Fruit fly (Drosophila melanogaster) whole organism, wandering third instar larva: ENCODE results near the gene Oscillin.
A peak's percentile ranks its signal among the peaks of the same experiment; 100 is the strongest.

ENCODE experiments used
- Abd-B ChIP-seq: fragments of >200 bp; optimal IDR thresholded peaks from 2 replicates; lab custom pipeline; 2017; ENCODE audit warnings: missing biosample characterization, missing genetic modification characterization
- Dfd ChIP-seq: fragments of >200 bp; optimal IDR thresholded peaks from 2 replicates; lab custom pipeline; 2017; ENCODE audit warnings: missing biosample characterization, missing genetic modification characterization
- GATAd ChIP-seq: sonication (Bioruptor generic); optimal IDR thresholded peaks from 2 replicates; lab custom pipeline; 2016; ENCODE audit warnings: missing biosample characterization, missing genetic modification characterization
- HLH106 ChIP-seq: fragments of 200-800 bp; optimal IDR thresholded peaks from 3 replicates; lab custom pipeline; 2019; ENCODE audit warnings: missing biosample characterization, mild to moderate bottlenecking, missing genetic modification characterization, moderate library complexity
- Hr83 ChIP-seq: fragments of 200-300 bp; sonication (Bioruptor generic); optimal IDR thresholded peaks from 2 replicates; lab custom pipeline; 2016; ENCODE audit warnings: missing biosample characterization, mild to moderate bottlenecking, missing genetic modification characterization, moderate library complexity; ENCODE audit not compliant: poor library complexity, severe bottlenecking
- br ChIP-seq: fragments of 200-800 bp; sonication (Bioruptor generic); optimal IDR thresholded peaks from 2 replicates; lab custom pipeline; 2016; ENCODE audit warnings: missing biosample characterization, missing genetic modification characterization
- fru ChIP-seq: fragments of 200-800 bp; sonication (Bioruptor generic); optimal IDR thresholded peaks from 3 replicates; lab custom pipeline; 2016; ENCODE audit warnings: missing biosample characterization, mild to moderate bottlenecking, missing genetic modification characterization
- jim ChIP-seq: fragments of 175-275, 200-325 bp; sonication (Bioruptor generic); optimal IDR thresholded peaks from 2 replicates; lab custom pipeline; 2016; ENCODE audit warnings: missing biosample characterization, mild to moderate bottlenecking, missing genetic modification characterization
- psq ChIP-seq: fragments of 200-800 bp; sonication (Bioruptor generic); optimal IDR thresholded peaks from 3 replicates; lab custom pipeline; 2017; ENCODE audit warnings: missing biosample characterization, mild to moderate bottlenecking, missing genetic modification characterization, moderate library complexity
- rgr ChIP-seq: fragments of 200-800 bp; sonication (Bioruptor generic); optimal IDR thresholded peaks from 3 replicates; lab custom pipeline; 2016; ENCODE audit warnings: missing biosample characterization, mild to moderate bottlenecking, missing genetic modification characterization
- sage ChIP-seq: fragments of 200-800 bp; sonication (Bioruptor generic); optimal IDR thresholded peaks from 2 replicates; lab custom pipeline; 2016; ENCODE audit warnings: missing biosample characterization, mild to moderate bottlenecking, missing genetic modification characterization
- tai ChIP-seq: sonication (Bioruptor generic); optimal IDR thresholded peaks from 2 replicates; lab custom pipeline; 2016; ENCODE audit warnings: missing biosample characterization, missing genetic modification characterization
- usp ChIP-seq: fragments of >200 bp; optimal IDR thresholded peaks from 2 replicates; lab custom pipeline; 2017; ENCODE audit warnings: missing biosample characterization, missing genetic modification characterization
- woc ChIP-seq: sonication (Bioruptor generic); optimal IDR thresholded peaks from 2 replicates; lab custom pipeline; 2016; ENCODE audit warnings: missing biosample characterization, mild to moderate bottlenecking, missing genetic modification characterization

- TF ChIP-seq psq (GFP tag; lab: Kevin White, UChicago): peak; percentile 30
- TF ChIP-seq GATAd (GFP tag; lab: Kevin White, UChicago): no peak
- no peak for TF ChIP-seq Dfd
- TF ChIP-seq Hr83 (GFP tag; lab: Kevin White, UChicago): no peak
- TF ChIP-seq sage (GFP tag; lab: Kevin White, UChicago): no peak
- no peak for TF ChIP-seq usp (GFP tag; lab: Kevin White, UChicago)
- peak; percentile 40 for TF ChIP-seq br (GFP tag; lab: Kevin White, UChicago)
- TF ChIP-seq HLH106: peak; percentile 12
- no peak for TF ChIP-seq woc
- TF ChIP-seq Abd-B: no peak
- TF ChIP-seq jim (GFP tag; lab: Kevin White, UChicago): no peak
- TF ChIP-seq tai: no peak
- TF ChIP-seq fru (GFP tag; lab: Kevin White, UChicago): peak; percentile 55
- no peak for TF ChIP-seq rgr (GFP tag; lab: Kevin White, UChicago)
Measured at dm6 chr2L:5505130-5505529, 41.8 kb upstream of the Oscillin start.
